Worm (Caenorhabditis elegans): ENCODE results near the gene Y54E2A.5.
A peak's percentile ranks its signal among the peaks of the same experiment; 100 is the strongest.

Y54E2A.5 gene

DNA sequence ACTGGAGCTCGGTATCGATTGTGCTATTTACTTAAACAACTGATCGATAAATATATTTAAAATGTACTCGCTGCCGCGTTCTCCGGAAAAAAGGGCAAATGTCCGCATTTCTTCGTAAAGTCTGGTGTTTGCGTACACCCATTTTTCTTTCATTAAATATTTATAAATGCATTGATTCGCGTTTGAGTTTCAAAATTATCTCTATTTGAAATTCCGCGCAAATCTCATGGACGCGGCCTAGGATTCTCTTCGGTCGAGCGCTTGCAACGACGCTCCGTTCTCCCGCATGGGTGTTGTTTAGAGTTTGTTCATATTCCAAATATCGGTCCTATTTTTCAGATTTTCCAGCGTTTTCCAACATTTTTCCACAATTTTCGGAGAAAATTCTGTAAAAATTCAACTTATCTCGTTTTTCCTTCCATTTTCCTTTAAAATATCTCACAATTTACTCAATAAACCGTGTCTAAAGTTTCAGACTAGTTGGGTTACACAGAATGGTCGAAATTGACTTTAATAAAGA is 37.4 kb upstream of the Y54E2A.5 start, which contains the start of gene eif-3.B:
TSS of gene eif-3.B (plus strand) at position 470 of the 520 bp plus-strand sequence.
- TF ChIP-seq ama-1 (optimal IDR thresholded peaks at IDR 0.05) = no peak
- 0 out of 2 replicates have a peak, but pooled peaks have one; percentile 34 for TF ChIP-seq sea-1 (GFP tag; conservative IDR thresholded peaks at IDR 0.05)
- peak; percentile 78 for TF ChIP-seq pes-1 (GFP tag; IDR thresholded peaks at IDR 0.05)
- TF ChIP-seq aly-1 (tag; optimal IDR thresholded peaks at IDR 0.05) = no peak
- no peak for TF ChIP-seq hnd-1 (tag; optimal IDR thresholded peaks at IDR 0.05)
- peak; percentile 93 for TF ChIP-seq tbx-37 (GFP tag; conservative IDR thresholded peaks at IDR 0.05)
- no peak for TF ChIP-seq ceh-36 (tag; optimal IDR thresholded peaks at IDR 0.05)
- no peak for TF ChIP-seq scrt-1 (GFP tag; IDR thresholded peaks at IDR 0.05)
- TF ChIP-seq ceh-13 (GFP tag; optimal IDR thresholded peaks at IDR 0.05) = no peak
- peak; percentile 53 for TF ChIP-seq hmg-4 (GFP tag; optimal IDR thresholded peaks at IDR 0.05)
- TF ChIP-seq B0310.2 (tag; optimal IDR thresholded peaks at IDR 0.05) = peak; percentile 3
- TF ChIP-seq ets-7 (tag; optimal IDR thresholded peaks at IDR 0.05) = peak; percentile 30
- peak; percentile 52; the same call in 1 of the 2 replicates for TF ChIP-seq tbx-11 (GFP tag; IDR thresholded peaks at IDR 0.05)
- no peak for TF ChIP-seq tra-4 (tag; optimal IDR thresholded peaks at IDR 0.05)
- TF ChIP-seq F13C5.2 (tag; optimal IDR thresholded peaks at IDR 0.05) = peak; percentile 79

DNA sequence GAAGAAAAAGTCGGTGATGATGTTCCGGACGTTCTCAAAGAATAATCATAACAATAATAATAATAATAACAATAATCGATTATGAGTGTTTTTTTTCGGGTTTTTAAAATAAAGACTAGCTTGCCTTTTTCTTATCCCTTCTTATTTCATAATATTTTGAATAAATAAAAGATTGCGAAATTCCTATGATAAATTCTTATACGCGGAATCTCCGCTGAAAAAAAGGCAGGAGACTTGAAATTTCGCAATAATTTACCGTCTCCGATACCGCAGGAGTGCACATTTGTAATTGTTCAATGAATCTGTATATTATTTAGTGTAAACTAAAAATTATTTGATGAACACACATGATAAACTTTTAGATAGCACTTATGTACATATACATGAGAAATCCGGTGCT is 34.9 kb upstream of the Y54E2A.5 start:
- no peak for TF ChIP-seq flt-1 (GFP tag; IDR thresholded peaks at IDR 0.05)
- TF ChIP-seq sea-1 (GFP tag; conservative IDR thresholded peaks at IDR 0.05) = no peak
- no peak for TF ChIP-seq tbx-37 (GFP tag; conservative IDR thresholded peaks at IDR 0.05)
- TF ChIP-seq pes-1 (GFP tag; IDR thresholded peaks at IDR 0.05) = no peak
- TF ChIP-seq tra-4 (tag; optimal IDR thresholded peaks at IDR 0.05) = no peak
- no peak for TF ChIP-seq scrt-1 (GFP tag; IDR thresholded peaks at IDR 0.05)
- no peak for TF ChIP-seq ets-7 (tag; optimal IDR thresholded peaks at IDR 0.05)
- TF ChIP-seq aly-1 (tag; optimal IDR thresholded peaks at IDR 0.05) = no peak
- TF ChIP-seq F13C5.2 (tag; optimal IDR thresholded peaks at IDR 0.05) = no peak
- no peak for TF ChIP-seq ceh-36 (tag; optimal IDR thresholded peaks at IDR 0.05)
- no peak for TF ChIP-seq hmg-4 (GFP tag; optimal IDR thresholded peaks at IDR 0.05)
- TF ChIP-seq hnd-1 (tag; optimal IDR thresholded peaks at IDR 0.05) = no peak
- no peak for TF ChIP-seq ceh-13 (GFP tag; optimal IDR thresholded peaks at IDR 0.05)
- no peak for TF ChIP-seq B0310.2 (tag; optimal IDR thresholded peaks at IDR 0.05)
- no peak for TF ChIP-seq ama-1 (optimal IDR thresholded peaks at IDR 0.05)
- TF ChIP-seq tbx-11 (GFP tag; IDR thresholded peaks at IDR 0.05) = no peak
- no peak for TF ChIP-seq hmbx-1 (tag; optimal IDR thresholded peaks at IDR 0.05)

DNA sequence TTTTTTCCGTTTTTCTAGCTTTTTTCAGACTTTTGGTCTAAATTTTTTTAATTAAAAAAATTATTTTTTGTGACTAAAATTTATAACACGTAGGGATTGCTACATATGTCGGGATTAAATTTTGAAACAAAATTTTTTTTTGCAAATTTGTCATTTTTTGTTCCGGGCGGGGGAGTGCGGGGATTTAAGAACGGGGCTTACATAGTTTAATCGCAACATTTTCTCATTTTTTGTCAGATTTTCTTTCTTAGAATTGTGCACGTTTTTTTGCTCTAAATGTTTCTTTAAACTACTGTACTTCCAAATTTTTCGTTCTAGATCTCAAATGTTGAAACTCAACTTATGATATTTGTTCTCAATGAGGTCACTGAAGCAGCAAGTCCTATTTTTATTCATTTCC is 33.1 kb upstream of the Y54E2A.5 start, which contains the start of gene Y54E2A.10:
TSS of gene Y54E2A.10 (plus strand) at position 301 of the 400 bp plus-strand sequence.
- no peak for TF ChIP-seq sea-1 (GFP tag; conservative IDR thresholded peaks at IDR 0.05)
- TF ChIP-seq ama-1 (optimal IDR thresholded peaks at IDR 0.05) = no peak
- TF ChIP-seq F13C5.2 (tag; optimal IDR thresholded peaks at IDR 0.05) = no peak
- no peak for TF ChIP-seq ceh-13 (GFP tag; optimal IDR thresholded peaks at IDR 0.05)
- no peak for TF ChIP-seq tra-4 (tag; optimal IDR thresholded peaks at IDR 0.05)
- no peak for TF ChIP-seq hmbx-1 (tag; optimal IDR thresholded peaks at IDR 0.05)
- TF ChIP-seq tbx-37 (GFP tag; conservative IDR thresholded peaks at IDR 0.05) = no peak
- TF ChIP-seq hmg-4 (GFP tag; optimal IDR thresholded peaks at IDR 0.05) = no peak
- TF ChIP-seq ets-7 (tag; optimal IDR thresholded peaks at IDR 0.05) = no peak
- no peak for TF ChIP-seq scrt-1 (GFP tag; IDR thresholded peaks at IDR 0.05)

DNA sequence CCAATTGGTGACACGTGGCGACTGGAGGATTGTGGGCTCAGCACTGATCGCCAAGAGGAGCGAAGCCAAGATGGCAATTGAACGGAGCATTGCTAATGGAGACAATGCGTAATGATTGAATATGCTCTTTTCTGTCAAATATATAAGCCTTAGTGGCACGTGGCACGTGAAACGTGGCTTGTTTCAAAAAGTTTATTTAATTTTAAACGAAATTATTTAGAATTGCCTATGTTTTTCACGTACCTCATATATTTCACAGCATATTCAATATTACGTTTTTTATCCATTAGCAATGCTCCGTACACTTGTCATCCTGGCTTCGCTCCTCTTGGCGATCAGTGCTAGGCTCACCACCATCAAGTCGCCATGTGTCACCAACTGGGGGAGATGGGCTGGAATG is 28.3 kb upstream of the Y54E2A.5 start, which contains the start of gene Y54E2A.9:
TSS of gene Y54E2A.9 (minus strand) at position 101 of the 400 bp plus-strand sequence.
- no peak for TF ChIP-seq hmbx-1 (tag; optimal IDR thresholded peaks at IDR 0.05)

DNA sequence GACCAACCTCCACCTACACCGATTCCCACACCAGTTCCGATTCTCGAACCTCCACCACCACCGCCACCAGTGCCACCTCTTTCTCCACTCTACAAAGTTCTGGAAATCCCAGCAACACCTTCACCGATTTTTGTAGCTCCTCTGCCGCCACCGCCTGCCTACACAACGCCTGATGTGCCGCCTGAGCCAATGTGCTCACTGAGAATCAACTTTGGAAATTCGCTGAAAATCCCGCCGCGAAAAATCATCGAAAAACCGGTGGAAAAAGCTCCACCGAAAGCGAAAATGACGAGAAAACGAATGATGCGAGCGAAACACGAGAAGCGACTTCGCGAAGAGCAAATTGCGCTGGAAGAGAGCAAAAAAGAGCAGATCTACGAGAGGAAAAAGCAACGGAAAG is 22.2 kb upstream of the Y54E2A.5 start:
- TF ChIP-seq hnd-1 (tag; optimal IDR thresholded peaks at IDR 0.05) (no peak), tbx-11 (GFP tag; IDR thresholded peaks at IDR 0.05) (no peak), ama-1 (optimal IDR thresholded peaks at IDR 0.05) (no peak), sea-1 (GFP tag; conservative IDR thresholded peaks at IDR 0.05) (no peak), tbx-37 (GFP tag; conservative IDR thresholded peaks at IDR 0.05) (no peak), hmg-4 (GFP tag; optimal IDR thresholded peaks at IDR 0.05) (no peak), scrt-1 (GFP tag; IDR thresholded peaks at IDR 0.05) (no peak), F13C5.2 (tag; optimal IDR thresholded peaks at IDR 0.05) (no peak), ceh-13 (GFP tag; optimal IDR thresholded peaks at IDR 0.05) (no peak), tra-4 (tag; optimal IDR thresholded peaks at IDR 0.05) (no peak)

DNA sequence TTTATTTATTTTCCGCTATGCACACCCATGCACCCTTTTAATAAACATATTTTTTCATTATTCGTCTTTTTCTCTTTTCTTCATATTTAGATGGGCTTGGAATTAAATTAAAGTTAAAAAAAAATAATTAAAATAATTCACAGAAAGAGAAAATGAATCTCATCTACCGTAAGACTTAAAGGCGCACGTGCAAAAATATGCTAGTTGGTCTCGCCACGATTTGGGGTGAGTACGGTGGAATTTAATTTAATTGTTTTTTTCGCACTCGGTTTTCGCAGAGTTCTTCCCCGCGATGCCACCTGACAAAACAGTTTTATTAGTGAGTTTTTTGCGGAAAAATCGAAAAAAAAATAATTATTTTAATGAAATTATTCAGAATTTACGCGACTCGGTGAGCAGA is 20.5 kb upstream of the Y54E2A.5 start, which contains the start of gene Y54E2A.8:
TSS of gene Y54E2A.8 (plus strand) at position 254 of the 400 bp plus-strand sequence.
- TF ChIP-seq ama-1 (optimal IDR thresholded peaks at IDR 0.05) = no peak
- no peak for TF ChIP-seq aly-1 (tag; optimal IDR thresholded peaks at IDR 0.05)
- TF ChIP-seq hnd-1 (tag; optimal IDR thresholded peaks at IDR 0.05) = no peak
- no peak for TF ChIP-seq F13C5.2 (tag; optimal IDR thresholded peaks at IDR 0.05)
- no peak for TF ChIP-seq sea-1 (GFP tag; conservative IDR thresholded peaks at IDR 0.05)
- no peak for TF ChIP-seq pes-1 (GFP tag; IDR thresholded peaks at IDR 0.05)
- no peak for TF ChIP-seq ceh-36 (tag; optimal IDR thresholded peaks at IDR 0.05)
- TF ChIP-seq B0310.2 (tag; optimal IDR thresholded peaks at IDR 0.05) = no peak
- TF ChIP-seq tbx-11 (GFP tag; IDR thresholded peaks at IDR 0.05) = no peak
- no peak for TF ChIP-seq scrt-1 (GFP tag; IDR thresholded peaks at IDR 0.05)
- TF ChIP-seq hmbx-1 (tag; optimal IDR thresholded peaks at IDR 0.05) = no peak
- TF ChIP-seq ceh-13 (GFP tag; optimal IDR thresholded peaks at IDR 0.05) = no peak
- TF ChIP-seq flt-1 (GFP tag; IDR thresholded peaks at IDR 0.05) = no peak
- no peak for TF ChIP-seq tbx-37 (GFP tag; conservative IDR thresholded peaks at IDR 0.05)
- TF ChIP-seq ets-7 (tag; optimal IDR thresholded peaks at IDR 0.05) = no peak
- TF ChIP-seq tra-4 (tag; optimal IDR thresholded peaks at IDR 0.05) = no peak
- no peak for TF ChIP-seq hmg-4 (GFP tag; optimal IDR thresholded peaks at IDR 0.05)

DNA sequence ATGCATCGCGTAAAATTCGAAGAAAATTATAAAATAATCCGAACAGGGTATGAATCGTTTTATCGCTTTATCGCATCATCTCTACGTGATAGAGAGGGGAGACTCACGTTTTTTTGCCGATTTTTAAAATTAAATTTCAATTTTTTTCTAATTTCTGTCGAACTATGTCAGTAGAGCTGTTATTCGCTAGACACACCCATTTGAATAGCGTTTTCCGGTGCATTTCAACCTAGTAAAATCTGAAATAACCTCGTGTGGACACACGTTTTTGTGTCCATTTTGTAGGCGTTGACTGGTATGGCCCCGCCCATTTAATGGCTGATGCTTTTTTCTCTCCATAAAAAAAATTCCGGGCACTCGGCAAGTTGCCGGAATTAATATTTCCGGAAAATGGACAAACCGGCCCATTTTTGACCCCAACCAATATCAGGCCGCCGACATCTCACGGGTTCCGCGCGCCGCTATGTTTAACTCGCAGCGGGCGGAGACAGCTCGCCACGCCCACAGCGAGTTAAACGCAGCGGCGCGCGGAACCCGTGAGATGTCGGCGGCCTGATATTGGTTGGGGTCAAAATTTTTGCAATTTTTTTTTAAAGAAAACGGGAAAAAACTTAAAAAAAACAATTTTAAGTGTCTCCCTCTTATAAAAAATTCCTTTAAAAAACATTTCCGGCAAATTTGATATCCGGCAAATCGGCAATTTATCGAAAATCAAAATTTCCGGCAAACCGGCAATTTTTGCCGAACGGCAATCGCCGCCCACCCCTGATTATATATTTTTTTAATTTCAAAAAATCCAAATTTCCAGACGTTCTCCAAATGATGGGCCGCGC is 15.6 kb upstream of the Y54E2A.5 start, which contains the start of gene Y54E2A.7:
TSS of gene Y54E2A.7 (minus strand) at position 51 of the 833 bp plus-strand sequence.
- TF ChIP-seq tra-4 (tag; optimal IDR thresholded peaks at IDR 0.05) = no peak
- TF ChIP-seq aly-1 (tag; optimal IDR thresholded peaks at IDR 0.05) = no peak
- no peak for TF ChIP-seq ceh-36 (tag; optimal IDR thresholded peaks at IDR 0.05)
- TF ChIP-seq flt-1 (GFP tag; IDR thresholded peaks at IDR 0.05) = no peak
- no peak for TF ChIP-seq hnd-1 (tag; optimal IDR thresholded peaks at IDR 0.05)
- no peak for TF ChIP-seq ceh-13 (GFP tag; optimal IDR thresholded peaks at IDR 0.05)
- TF ChIP-seq hmbx-1 (tag; optimal IDR thresholded peaks at IDR 0.05) = no peak
- no peak for TF ChIP-seq tbx-37 (GFP tag; conservative IDR thresholded peaks at IDR 0.05)
- no peak for TF ChIP-seq ama-1 (optimal IDR thresholded peaks at IDR 0.05)
- TF ChIP-seq B0310.2 (tag; optimal IDR thresholded peaks at IDR 0.05) = no peak
- no peak for TF ChIP-seq hmg-4 (GFP tag; optimal IDR thresholded peaks at IDR 0.05)
- no peak for TF ChIP-seq tbx-11 (GFP tag; IDR thresholded peaks at IDR 0.05)
- no peak for TF ChIP-seq F13C5.2 (tag; optimal IDR thresholded peaks at IDR 0.05)
